Worm (Caenorhabditis elegans): ENCODE data around the gene mrps-9.

DNA sequence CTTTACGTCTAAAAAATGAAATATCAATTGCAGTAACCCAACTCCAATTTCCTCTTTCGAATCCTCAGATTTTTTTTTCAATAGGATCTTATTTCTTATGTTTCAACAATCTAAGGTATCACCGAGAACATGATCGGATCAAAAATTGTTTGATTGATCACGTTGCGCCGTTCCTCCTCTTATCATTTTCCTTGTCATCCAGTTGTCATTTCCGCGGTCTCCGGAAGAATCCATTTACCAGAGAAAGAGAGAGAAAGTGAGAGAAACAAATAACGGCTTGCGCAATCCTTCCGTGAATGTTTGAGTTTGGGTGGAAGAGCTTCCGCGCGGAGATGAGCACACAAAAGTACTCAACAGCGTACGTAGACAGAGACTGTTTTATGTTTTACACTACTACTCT, 27.4 kb downstream of the mrps-9 start:
- no peak for TF ChIP-seq ceh-14 (tag; optimal IDR thresholded peaks at IDR 0.05)
- TF ChIP-seq syd-9 (tag; optimal IDR thresholded peaks at IDR 0.05): no peak
